Fruit fly (Drosophila melanogaster) whole organism, embryonic: ENCODE measurements around the gene Rpt6.

Experiments
- Atf3 ChIP-seq: fragments of 200-800 bp; sonication (Bioruptor generic); optimal IDR thresholded peaks from 3 replicates; lab custom pipeline; 2016; ENCODE audit warnings: missing biosample characterization, missing genetic modification characterization
- Bteb2 ChIP-seq: fragments of 200-800 bp; sonication (Bioruptor generic); optimal IDR thresholded peaks from 2 replicates; lab custom pipeline; 2016; ENCODE audit warnings: missing biosample characterization, missing genetic modification characterization
- CG10431 ChIP-seq: fragments of 200-800 bp; sonication (Bioruptor generic); optimal IDR thresholded peaks from 3 replicates; lab custom pipeline; 2018; ENCODE audit warnings: missing biosample characterization, mild to moderate bottlenecking, missing genetic modification characterization
- CG11085 ChIP-seq: fragments of 200-800 bp; sonication (Bioruptor generic); IDR thresholded peaks from 2 replicates; pipeline ENCODE4 v1.3.6; 2022; ENCODE audit warnings: missing biosample characterization, missing genetic modification characterization
- CG11504 ChIP-seq: fragments of 200-800 bp; sonication (Bioruptor generic); optimal IDR thresholded peaks from 3 replicates; lab custom pipeline; 2019; ENCODE audit warnings: missing biosample characterization, mild to moderate bottlenecking, missing genetic modification characterization, moderate library complexity
- CG12071 ChIP-seq: fragments of 200-800 bp; sonication (Bioruptor generic); optimal IDR thresholded peaks from 3 replicates; lab custom pipeline; 2018; ENCODE audit warnings: missing biosample characterization, mild to moderate bottlenecking, missing genetic modification characterization
- CG15479 ChIP-seq: fragments of 200-800 bp; sonication (Bioruptor generic); optimal IDR thresholded peaks from 3 replicates; lab custom pipeline; 2019; ENCODE audit warnings: missing biosample characterization, mild to moderate bottlenecking, missing genetic modification characterization, moderate library complexity
- CG17385 ChIP-seq: fragments of 200-800 bp; sonication (Bioruptor generic); optimal IDR thresholded peaks from 3 replicates; lab custom pipeline; 2018; ENCODE audit warnings: missing biosample characterization, mild to moderate bottlenecking, missing genetic modification characterization
- CG18476 ChIP-seq: fragments of 200-800 bp; sonication (Bioruptor generic); optimal IDR thresholded peaks from 2 replicates; lab custom pipeline; 2016; ENCODE audit warnings: missing biosample characterization, mild to moderate bottlenecking, missing genetic modification characterization
- CG30020 ChIP-seq: fragments of 200-800 bp; optimal IDR thresholded peaks from 2 replicates; lab custom pipeline; 2019; ENCODE audit warnings: missing biosample characterization, mild to moderate bottlenecking, missing genetic modification characterization, moderate library complexity
- CG33213 ChIP-seq: fragments of 200-800 bp; sonication (Bioruptor generic); optimal IDR thresholded peaks from 3 replicates; lab custom pipeline; 2016; ENCODE audit warnings: missing biosample characterization, missing genetic modification characterization
- CG34224 ChIP-seq: fragments of 200-800 bp; sonication (Bioruptor generic); IDR thresholded peaks from 3 replicates; pipeline ENCODE4 v1.3.6; 2022; ENCODE audit warnings: missing biosample characterization, missing genetic modification characterization; ENCODE audit not compliant: partially characterized antibody
- CG34376 ChIP-seq: fragments of 200-800 bp; sonication (Bioruptor generic); optimal IDR thresholded peaks from 2 replicates; lab custom pipeline; 2018; ENCODE audit warnings: missing biosample characterization, mild to moderate bottlenecking, missing genetic modification characterization
- CG3838 ChIP-seq: fragments of 200-800 bp; sonication (Bioruptor generic); optimal IDR thresholded peaks from 3 replicates; lab custom pipeline; 2016; ENCODE audit warnings: missing biosample characterization, missing genetic modification characterization
- CG7786 ChIP-seq: fragments of 200-800 bp; sonication (Bioruptor generic); optimal IDR thresholded peaks from 2 replicates; lab custom pipeline; 2016; ENCODE audit warnings: missing biosample characterization, missing genetic modification characterization
- CG8290 ChIP-seq, 3 experiments: fragments of 200-800 bp; sonication (Bioruptor generic); optimal IDR thresholded peaks; 2 replicates each; lab custom pipeline; 2016 to 2019; ENCODE audit warnings: missing biosample characterization in 3 of 3, missing genetic modification characterization in 3 of 3, mild to moderate bottlenecking in 2 of 3, moderate library complexity in 1 of 3
- Camta ChIP-seq: fragments of 200-800 bp; sonication (Bioruptor generic); optimal IDR thresholded peaks from 2 replicates; lab custom pipeline; 2016; ENCODE audit warnings: missing biosample characterization, missing genetic modification characterization
- Dbx ChIP-seq: fragments of 200-800 bp; sonication (Bioruptor generic); IDR thresholded peaks from 3 replicates; pipeline ENCODE4 v1.3.6; 2022; ENCODE audit warnings: missing biosample characterization, missing genetic modification characterization
- Drgx ChIP-seq: fragments of 200-800 bp; sonication (Bioruptor generic); IDR thresholded peaks from 2 replicates; pipeline ENCODE4 v1.3.6; 2022; ENCODE audit warnings: missing biosample characterization, missing genetic modification characterization
- Mad ChIP-seq: fragments of 200-800 bp; sonication (Bioruptor generic); optimal IDR thresholded peaks from 2 replicates; lab custom pipeline; 2016; ENCODE audit warnings: missing biosample characterization, missing genetic modification characterization
- Nf-YB ChIP-seq: fragments of 200-800 bp; sonication (Bioruptor generic); optimal IDR thresholded peaks from 3 replicates; lab custom pipeline; 2019; ENCODE audit warnings: missing biosample characterization, mild to moderate bottlenecking, missing genetic modification characterization, moderate library complexity
- PHDP ChIP-seq: fragments of 200-800 bp; sonication (Bioruptor generic); optimal IDR thresholded peaks from 3 replicates; lab custom pipeline; 2018; ENCODE audit warnings: missing biosample characterization, mild to moderate bottlenecking, missing genetic modification characterization, moderate library complexity
- Sry-β ChIP-seq: fragments of 200-800 bp; sonication (Bioruptor generic); optimal IDR thresholded peaks from 2 replicates; lab custom pipeline; 2018; ENCODE audit warnings: missing biosample characterization, mild to moderate bottlenecking, missing genetic modification characterization, moderate library complexity
- al ChIP-seq: fragments of 200-800 bp; sonication (Bioruptor generic); IDR thresholded peaks from 2 replicates; pipeline ENCODE4 v1.3.6; 2022; ENCODE audit warnings: missing biosample characterization, missing genetic modification characterization
- az2 ChIP-seq: fragments of 200-800 bp; sonication (Bioruptor generic); optimal IDR thresholded peaks from 3 replicates; lab custom pipeline; 2016; ENCODE audit warnings: missing biosample characterization, missing genetic modification characterization
- crc ChIP-seq: fragments of 200-800 bp; sonication (Bioruptor generic); optimal IDR thresholded peaks from 2 replicates; lab custom pipeline; 2016; ENCODE audit warnings: missing biosample characterization, missing genetic modification characterization
- dimm ChIP-seq: fragments of 200-800 bp; sonication (Bioruptor generic); IDR thresholded peaks from 2 replicates; pipeline ENCODE4 v1.3.6; 2022; ENCODE audit warnings: missing biosample characterization, missing genetic modification characterization
- dysf ChIP-seq: fragments of 200-800 bp; sonication (Bioruptor generic); IDR thresholded peaks from 3 replicates; pipeline ENCODE4 v1.3.6; 2022; ENCODE audit warnings: missing biosample characterization, missing genetic modification characterization
- eve ChIP-seq, 2 experiments: fragments of >200 bp; optimal IDR thresholded peaks; 2 replicates each; lab custom pipeline; 2017; ENCODE audit warnings: missing biosample characterization in 2 of 2, missing genetic modification characterization in 2 of 2
- exex ChIP-seq: fragments of 200-800 bp; sonication (Bioruptor generic); optimal IDR thresholded peaks from 4 replicates; lab custom pipeline; 2018; ENCODE audit warnings: missing biosample characterization, mild to moderate bottlenecking, missing genetic modification characterization, moderate library complexity
- fd64A ChIP-seq: fragments of 200-800 bp; sonication (Bioruptor generic); optimal IDR thresholded peaks from 3 replicates; lab custom pipeline; 2018; ENCODE audit warnings: missing biosample characterization, mild to moderate bottlenecking, missing genetic modification characterization
- fd96Cb ChIP-seq: fragments of 200-800 bp; sonication (Bioruptor generic); optimal IDR thresholded peaks from 2 replicates; lab custom pipeline; 2018; ENCODE audit warnings: missing biosample characterization, mild to moderate bottlenecking, missing genetic modification characterization, moderate library complexity
- gem ChIP-seq: fragments of 200-800 bp; sonication (Bioruptor generic); optimal IDR thresholded peaks from 2 replicates; lab custom pipeline; 2019; ENCODE audit warnings: missing biosample characterization, mild to moderate bottlenecking, missing genetic modification characterization, moderate library complexity
- grn ChIP-seq: fragments of 200-800 bp; sonication (Bioruptor generic); optimal IDR thresholded peaks from 3 replicates; lab custom pipeline; 2017; ENCODE audit warnings: missing biosample characterization, missing genetic modification characterization
- klu ChIP-seq: fragments of 200-800 bp; sonication (Bioruptor generic); IDR thresholded peaks from 2 replicates; pipeline ENCODE4 v1.3.6; 2022; ENCODE audit warnings: missing biosample characterization, missing genetic modification characterization
- lola ChIP-seq, 3 experiments: fragments of >200 bp in 2 of 3; fragments of 200-800 bp in 1 of 3; sonication (Bioruptor generic) in 1 of 3; optimal IDR thresholded peaks; 2 replicates each; lab custom pipeline; 2017 to 2019; ENCODE audit warnings: missing biosample characterization in 3 of 3, missing genetic modification characterization in 3 of 3, mild to moderate bottlenecking in 1 of 3, moderate library complexity in 1 of 3
- mld ChIP-seq: fragments of 200-800 bp; sonication (Bioruptor generic); IDR thresholded peaks from 3 replicates; pipeline ENCODE4 v1.3.6; 2022; ENCODE audit warnings: missing biosample characterization, missing genetic modification characterization; ENCODE audit not compliant: partially characterized antibody
- odd ChIP-seq: fragments of 200-800 bp; sonication (Bioruptor generic); optimal IDR thresholded peaks from 2 replicates; lab custom pipeline; 2017; ENCODE audit warnings: missing biosample characterization, mild to moderate bottlenecking, missing genetic modification characterization
- onecut ChIP-seq: fragments of 200-800 bp; sonication (Bioruptor generic); IDR thresholded peaks from 2 replicates; pipeline ENCODE4 v1.3.6; 2022; ENCODE audit warnings: missing biosample characterization, missing genetic modification characterization
- pum ChIP-seq: fragments of 200-800 bp; sonication (Bioruptor generic); optimal IDR thresholded peaks from 2 replicates; lab custom pipeline; 2016; ENCODE audit warnings: missing biosample characterization, missing genetic modification characterization
- run ChIP-seq: fragments of 200-800 bp; sonication (Bioruptor generic); optimal IDR thresholded peaks from 3 replicates; lab custom pipeline; 2018; ENCODE audit warnings: missing biosample characterization, mild to moderate bottlenecking, missing genetic modification characterization
- sc ChIP-seq, 3 experiments: fragments of >200 bp in 2 of 3; fragments of 200-800 bp in 1 of 3; sonication (Bioruptor generic) in 1 of 3; optimal IDR thresholded peaks; 2 replicates in 2 of 3; 3 replicates in 1 of 3; lab custom pipeline; 2017; ENCODE audit warnings: mild to moderate bottlenecking in 1 of 3, missing biosample characterization in 1 of 3, missing genetic modification characterization in 1 of 3, missing genetic modification reagents in 1 of 3
- tll ChIP-seq, 2 experiments: fragments of 200-800 bp in 1 of 2; fragments of >200 bp in 1 of 2; sonication (Bioruptor generic) in 1 of 2; optimal IDR thresholded peaks; 2 replicates each; lab custom pipeline; 2017 to 2019; ENCODE audit warnings: missing biosample characterization in 2 of 2, missing genetic modification characterization in 2 of 2, mild to moderate bottlenecking in 1 of 2, moderate library complexity in 1 of 2
- ttk ChIP-seq: fragments of 200-800 bp; sonication (Bioruptor generic); IDR thresholded peaks from 2 replicates; pipeline ENCODE4 v2.1.2; 2022; ENCODE audit warnings: missing biosample characterization, missing genetic modification characterization
- tup ChIP-seq: fragments of 200-800 bp; sonication (Bioruptor generic); optimal IDR thresholded peaks from 2 replicates; lab custom pipeline; 2016; ENCODE audit warnings: missing biosample characterization, mild to moderate bottlenecking, missing genetic modification characterization, moderate library complexity
- unc-4 ChIP-seq: fragments of 200-800 bp; sonication (Bioruptor generic); IDR thresholded peaks from 2 replicates; pipeline ENCODE4 v1.3.6; 2022; ENCODE audit warnings: missing biosample characterization, missing genetic modification characterization; ENCODE audit not compliant: partially characterized antibody
- vfl ChIP-seq: fragments of 200-800 bp; sonication (Bioruptor generic); optimal IDR thresholded peaks from 2 replicates; lab custom pipeline; 2016; ENCODE audit warnings: missing biosample characterization, missing genetic modification characterization
- wek ChIP-seq: fragments of 200-800 bp; sonication (Bioruptor generic); optimal IDR thresholded peaks from 3 replicates; lab custom pipeline; 2018; ENCODE audit warnings: missing biosample characterization, mild to moderate bottlenecking, missing genetic modification characterization, moderate library complexity

The Rpt6 gene

DNA sequence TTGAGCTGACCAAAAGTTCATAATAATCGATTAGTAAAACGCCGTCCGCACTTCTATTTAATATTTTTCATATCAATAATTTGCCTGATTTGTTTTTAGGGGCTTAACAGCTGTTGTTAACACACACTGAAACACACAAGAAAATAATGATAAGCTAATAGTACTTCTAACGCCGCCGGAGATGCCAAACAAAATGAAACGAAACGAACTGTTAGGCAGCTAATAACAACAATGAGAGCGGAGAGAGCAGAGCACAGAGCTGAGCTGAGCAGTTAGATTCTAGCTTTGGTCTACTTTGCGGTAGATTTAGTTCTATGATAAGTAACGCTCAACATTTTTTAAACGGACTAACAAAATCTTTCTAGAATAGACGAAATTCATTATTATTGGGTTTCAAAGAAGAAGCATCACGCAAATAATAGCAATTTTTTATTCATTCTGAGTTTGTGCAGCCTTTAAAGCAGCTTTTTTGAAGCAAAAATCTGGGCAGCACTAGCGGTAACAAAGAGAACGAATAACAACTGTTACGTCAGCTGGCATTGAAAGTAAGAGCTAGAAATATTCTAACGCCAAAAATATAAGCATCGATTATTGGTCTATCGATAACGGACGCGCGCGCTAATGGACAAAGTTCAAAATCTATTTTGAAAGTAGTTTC lies 9.2 kb upstream of the Rpt6 start, which contains the start of gene Abca3 (continued):
- TF ChIP-seq sc (optimal IDR thresholded peaks at IDR 0.05; lab: Kevin White, UChicago) (no peak), sc (GFP tag; optimal IDR thresholded peaks at IDR 0.05; lab: Kevin White, UChicago) (no peak), CG7786 (GFP tag; lab: Kevin White, UChicago) (peak; percentile 55), CG3838 (GFP tag; lab: Kevin White, UChicago) (peak; percentile 40), Camta (peak; percentile 40), vfl (GFP tag; lab: Kevin White, UChicago) (peak; percentile 53), Bteb2 (peak; percentile 22), CG15479 (GFP tag; lab: Kevin White, UChicago) (no peak), run (tag; lab: Kevin White, UChicago) (no peak), eve (GFP tag; optimal IDR thresholded peaks at IDR 0.05; lab: Kevin White, UChicago) (peak in 1 of 2 experiments; percentile 79), Mad (GFP tag; lab: Kevin White, UChicago) (peak; percentile 11), CG8290 (GFP tag; optimal IDR thresholded peaks at IDR 0.05; lab: Kevin White, UChicago) (peak; percentile 45), CG8290 (tag; optimal IDR thresholded peaks at IDR 0.05; lab: Kevin White, UChicago) (peak in 1 of 2 experiments; percentile 29), PHDP (tag; lab: Kevin White, UChicago) (peak; percentile 69), dysf (GFP tag; lab: Robert Waterston, UW) (peak; percentile 74; the same call in 2 of the 3 replicates), Nf-YB (peak; percentile 18), klu (GFP tag; lab: Robert Waterston, UW) (no peak; the same call in 1 of the 2 replicates), CG10431 (GFP tag; lab: Kevin White, UChicago) (peak; percentile 41), Drgx (GFP tag; lab: Robert Waterston, UW) (no peak; the same call in 1 of the 2 replicates), CG33213 (no peak), CG12071 (peak; percentile 42), Dbx (GFP tag; lab: Robert Waterston, UW) (no peak; the same call in 2 of the 3 replicates), odd (GFP tag; lab: Kevin White, UChicago) (peak; percentile 38), Atf3 (peak; percentile 12), al (GFP tag; lab: Robert Waterston, UW) (peak; percentile 70), unc-4 (GFP tag; lab: Robert Waterston, UW) (no peak), CG30020 (tag; lab: Kevin White, UChicago) (peak; percentile 39), CG17385 (GFP tag; lab: Kevin White, UChicago) (peak; percentile 55), onecut (GFP tag; lab: Robert Waterston, UW) (no peak), CG18476 (GFP tag; lab: Kevin White, UChicago) (peak; percentile 3), tup (GFP tag; lab: Kevin White, UChicago) (no peak), az2 (GFP tag; lab: Kevin White, UChicago) (peak; percentile 40), Sry-β (peak; percentile 97), pum (peak; percentile 48), CG34376 (GFP tag; lab: Kevin White, UChicago) (peak; percentile 88), mld (no peak), grn (GFP tag; lab: Kevin White, UChicago) (peak; percentile 81), wek (GFP tag; lab: Kevin White, UChicago) (no peak), ttk (no peak), exex (tag; lab: Kevin White, UChicago) (peak; percentile 97), fd96Cb (tag; lab: Kevin White, UChicago) (peak; percentile 29), gem (tag; lab: Kevin White, UChicago) (peak; percentile 70), CG34224 (GFP tag; lab: Robert Waterston, UW) (no peak; the same call in 2 of the 3 replicates), lola (GFP tag; optimal IDR thresholded peaks at IDR 0.05; lab: Kevin White, UChicago) (peak in 1 of 3 experiments; percentile 62), CG11085 (GFP tag; lab: Robert Waterston, UW) (no peak), dimm (GFP tag; lab: Robert Waterston, UW) (no peak), crc (GFP tag; lab: Kevin White, UChicago) (peak; percentile 56), tll (GFP tag; optimal IDR thresholded peaks at IDR 0.05; lab: Kevin White, UChicago) (peak in 1 of 2 experiments; percentile 48), CG11504 (tag; lab: Kevin White, UChicago) (peak; percentile 66), fd64A (GFP tag; lab: Kevin White, UChicago) (no peak)
